Fruit fly (Drosophila melanogaster): ENCODE results near the gene Acat1.

Gene Acat1

dm6 chrX:7888386-7889024, at the start of gene Acat1:
Gene Acat1 (minus strand): TSS chrX:7888785.
- TF ChIP-seq CG11902 (GFP tag; optimal IDR thresholded peaks at IDR 0.05) (peak; percentile 40), CG6854 (GFP tag; optimal IDR thresholded peaks at IDR 0.05) (no peak), Sox14 (GFP tag; optimal IDR thresholded peaks at IDR 0.05) (peak; percentile 79), Gug (GFP tag; IDR thresholded peaks at IDR 0.05) (peak; percentile 36), CG6792 (GFP tag; optimal IDR thresholded peaks at IDR 0.05) (peak; percentile 70), dac (GFP tag; optimal IDR thresholded peaks at IDR 0.05) (peak; percentile 25), Hr4 (GFP tag; optimal IDR thresholded peaks at IDR 0.05) (peak; percentile 76), cyc (GFP tag; optimal IDR thresholded peaks at IDR 0.05) (peak; percentile 81), CG8632 (GFP tag; optimal IDR thresholded peaks at IDR 0.05) (peak; percentile 65), Hr39 (GFP tag; optimal IDR thresholded peaks at IDR 0.05) (peak; percentile 80), CG31627 (GFP tag; optimal IDR thresholded peaks at IDR 0.05) (peak; percentile 75), CG32006 (GFP tag; optimal IDR thresholded peaks at IDR 0.05) (peak; percentile 58), Eip93F (GFP tag; optimal IDR thresholded peaks at IDR 0.05) (peak; percentile 22), dsx (GFP tag; optimal IDR thresholded peaks at IDR 0.05; ENCODE audit: poor library complexity, severe bottlenecking) (no peak), acj6 (GFP tag; optimal IDR thresholded peaks at IDR 0.05) (peak; percentile 77), CG1621 (tag; optimal IDR thresholded peaks at IDR 0.05) (peak; percentile 50), fd85E (GFP tag; optimal IDR thresholded peaks at IDR 0.05) (peak; percentile 38), CG3919 (GFP tag; optimal IDR thresholded peaks at IDR 0.05) (peak; percentile 83), CG15336 (GFP tag; IDR thresholded peaks at IDR 0.05) (peak; percentile 65), lz (GFP tag; optimal IDR thresholded peaks at IDR 0.05) (peak; percentile 86), CG11762 (GFP tag; optimal IDR thresholded peaks at IDR 0.05; ENCODE audit: insufficient read depth) (peak; percentile 59), CG8119 (GFP tag; IDR thresholded peaks at IDR 0.05) (peak; percentile 39; the same call in 2 of the 3 replicates), Eip78C (GFP tag) (peak; percentile 94), fd59A (GFP tag; optimal IDR thresholded peaks at IDR 0.05) (no peak), CG4318 (GFP tag; optimal IDR thresholded peaks at IDR 0.05) (peak; percentile 19), topi (GFP tag; optimal IDR thresholded peaks at IDR 0.05) (peak; percentile 84), CG9139 (GFP tag; optimal IDR thresholded peaks at IDR 0.05) (peak; percentile 14), net (GFP tag; optimal IDR thresholded peaks at IDR 0.05) (peak; percentile 78), CG16779 (tag; optimal IDR thresholded peaks at IDR 0.05) (no peak), ss (GFP tag; optimal IDR thresholded peaks at IDR 0.05) (peak; percentile 1 to 42), Ets21C (GFP tag; optimal IDR thresholded peaks at IDR 0.05) (peak; percentile 69), fkh (GFP tag; optimal IDR thresholded peaks at IDR 0.05) (no peak), eg (GFP tag; IDR thresholded peaks at IDR 0.05) (peak; percentile 81), CG6276 (GFP tag; optimal IDR thresholded peaks at IDR 0.05) (peak; percentile 1), Smox (GFP tag; optimal IDR thresholded peaks at IDR 0.05) (peak; percentile 78), CG34406 (GFP tag; optimal IDR thresholded peaks at IDR 0.05) (peak; percentile 57), Blimp-1 (GFP tag; optimal IDR thresholded peaks at IDR 0.05) (no peak), Eip75B (GFP tag; optimal IDR thresholded peaks at IDR 0.05) (peak; percentile 84), achi (GFP tag; optimal IDR thresholded peaks at IDR 0.05) (peak; percentile 76), Met (GFP tag; optimal IDR thresholded peaks at IDR 0.05) (peak; percentile 84), svp (GFP tag) (peak; percentile 85), CG8319 (GFP tag; optimal IDR thresholded peaks at IDR 0.05) (peak; percentile 74), Sox15 (GFP tag; optimal IDR thresholded peaks at IDR 0.05) (peak; percentile 49), Lpt (GFP tag; optimal IDR thresholded peaks at IDR 0.05) (peak; percentile 41), CG7368 (GFP tag; optimal IDR thresholded peaks at IDR 0.05) (peak; percentile 72), CG6163 (GFP tag; IDR thresholded peaks at IDR 0.05) (peak; percentile 82), esn (GFP tag; optimal IDR thresholded peaks at IDR 0.05) (peak; percentile 86), spab (GFP tag; optimal IDR thresholded peaks at IDR 0.05) (no peak), CG10631 (GFP tag; optimal IDR thresholded peaks at IDR 0.05) (peak; percentile 84), CG11294 (GFP tag; IDR thresholded peaks at IDR 0.05) (no peak), OdsH (GFP tag; optimal IDR thresholded peaks at IDR 0.05) (peak; percentile 79)

Measured in whole organism, prepupa.